Worm (Caenorhabditis elegans): ENCODE measurements around the gene C33F10.1.
"Not testable (repeated sequence)": the region's sequence is repeated elsewhere in the genome, so short reads cannot be mapped to it uniquely, and the experiment has no call there.

The C33F10.1 gene

DNA sequence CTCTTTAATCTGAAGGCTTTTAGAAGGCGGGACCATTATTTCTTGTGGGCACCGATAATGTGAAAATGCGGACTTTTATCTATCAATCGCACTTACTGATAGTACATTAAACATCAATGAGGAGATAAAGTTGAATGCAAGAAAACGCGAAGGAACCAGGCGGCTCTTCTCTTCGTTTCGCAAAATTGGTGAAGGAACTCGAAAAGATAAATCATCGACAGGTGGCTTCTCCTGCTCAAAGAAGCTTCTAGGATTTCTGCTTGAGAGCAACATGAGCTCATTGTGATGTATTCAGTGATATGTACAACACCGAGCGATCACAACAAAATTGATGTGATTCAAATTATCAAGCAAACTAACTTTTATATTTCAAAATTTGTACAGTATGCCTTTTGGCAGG lies 29.0 kb upstream of the C33F10.1 start:
- TF ChIP-seq ref-1 (GFP tag; conservative IDR thresholded peaks at IDR 0.05): no peak
- TF ChIP-seq ztf-29 (GFP tag; IDR thresholded peaks at IDR 0.05): no peak
- no peak for TF ChIP-seq klf-2 (GFP tag; conservative IDR thresholded peaks at IDR 0.05)
- TF ChIP-seq T22C8.4 (GFP tag; IDR thresholded peaks at IDR 0.05): no peak
- no peak for TF ChIP-seq flt-1 (GFP tag; IDR thresholded peaks at IDR 0.05)
- TF ChIP-seq med-1 (GFP tag; optimal IDR thresholded peaks at IDR 0.05; ENCODE audit: insufficient read depth): no peak
- TF ChIP-seq tab-1 (GFP tag; IDR thresholded peaks at IDR 0.05): no peak
- no peak for TF ChIP-seq ztf-23 (GFP tag; IDR thresholded peaks at IDR 0.05)

DNA sequence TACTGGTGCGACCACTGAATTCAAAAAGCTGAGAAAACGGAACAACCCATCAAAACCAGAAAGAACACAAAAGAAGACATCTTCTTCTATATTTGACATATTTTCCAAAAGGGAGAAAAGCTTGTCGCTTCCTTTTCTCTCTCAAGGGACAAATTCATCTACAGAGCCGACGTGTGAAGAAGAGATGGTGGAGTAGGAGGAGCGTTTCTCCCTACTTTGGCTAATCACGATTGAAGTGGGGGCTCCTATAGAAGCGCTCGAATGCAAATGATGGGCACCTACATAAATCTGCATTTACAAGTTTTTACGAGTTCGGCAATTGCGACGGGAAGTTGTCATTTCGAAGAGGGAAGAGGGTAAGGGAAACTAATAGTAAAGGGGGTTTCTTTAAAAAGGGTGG lies 28.6 kb upstream of the C33F10.1 start:
- TF ChIP-seq ref-1 (GFP tag; conservative IDR thresholded peaks at IDR 0.05): no peak
- TF ChIP-seq med-1 (GFP tag; optimal IDR thresholded peaks at IDR 0.05; ENCODE audit: insufficient read depth): no peak
- no peak for TF ChIP-seq ztf-23 (GFP tag; IDR thresholded peaks at IDR 0.05)
- TF ChIP-seq klf-2 (GFP tag; conservative IDR thresholded peaks at IDR 0.05): no peak
- TF ChIP-seq tab-1 (GFP tag; IDR thresholded peaks at IDR 0.05): no peak
- TF ChIP-seq ztf-29 (GFP tag; IDR thresholded peaks at IDR 0.05): no peak
- TF ChIP-seq flt-1 (GFP tag; IDR thresholded peaks at IDR 0.05): no peak
- no peak for TF ChIP-seq T22C8.4 (GFP tag; IDR thresholded peaks at IDR 0.05)
- no peak for TF ChIP-seq cog-1 (tag; optimal IDR thresholded peaks at IDR 0.05)

ce11 chrII:4806726-4807125 lies 28.1 kb upstream of the C33F10.1 start:
- TF ChIP-seq T22C8.4 (GFP tag; IDR thresholded peaks at IDR 0.05): no peak
- TF ChIP-seq ref-1 (GFP tag; conservative IDR thresholded peaks at IDR 0.05): no peak
- TF ChIP-seq flt-1 (GFP tag; IDR thresholded peaks at IDR 0.05): no peak
- TF ChIP-seq ztf-29 (GFP tag; IDR thresholded peaks at IDR 0.05): no peak
- no peak for TF ChIP-seq med-1 (GFP tag; optimal IDR thresholded peaks at IDR 0.05; ENCODE audit: insufficient read depth)
- TF ChIP-seq cog-1 (tag; optimal IDR thresholded peaks at IDR 0.05): no peak
- no peak for TF ChIP-seq ztf-23 (GFP tag; IDR thresholded peaks at IDR 0.05)
- no peak for TF ChIP-seq klf-2 (GFP tag; conservative IDR thresholded peaks at IDR 0.05)

DNA sequence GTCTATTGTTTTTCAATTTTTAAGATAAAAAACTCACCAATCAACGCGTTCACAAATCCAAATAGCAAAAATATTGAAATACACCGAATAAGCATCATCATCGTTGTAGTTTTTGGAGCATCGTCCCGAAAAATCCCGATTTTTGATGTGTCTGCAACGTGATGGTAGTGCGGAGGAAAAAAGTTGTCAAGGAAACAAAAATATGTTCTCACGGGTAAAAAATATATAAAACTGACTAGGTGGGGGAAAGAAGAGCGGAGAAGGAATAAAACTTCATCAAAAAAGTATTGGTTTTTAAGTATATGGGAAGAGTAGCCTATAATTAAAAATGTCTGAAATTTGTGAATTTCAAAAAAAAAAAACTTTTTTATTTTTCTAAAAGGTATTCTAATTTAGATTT lies 22.8 kb upstream of the C33F10.1 start, which contains the start of gene rig-6:
Gene rig-6 (minus strand): TSS at position 101 of the 400 bp plus-strand sequence.
- no peak for TF ChIP-seq flt-1 (GFP tag; IDR thresholded peaks at IDR 0.05)
- no peak for TF ChIP-seq ztf-29 (GFP tag; IDR thresholded peaks at IDR 0.05)
- TF ChIP-seq tab-1 (GFP tag; IDR thresholded peaks at IDR 0.05): no peak
- TF ChIP-seq cog-1 (tag; optimal IDR thresholded peaks at IDR 0.05): no peak
- TF ChIP-seq ref-1 (GFP tag; conservative IDR thresholded peaks at IDR 0.05): no peak
- TF ChIP-seq med-1 (GFP tag; optimal IDR thresholded peaks at IDR 0.05; ENCODE audit: insufficient read depth): no peak
- TF ChIP-seq ztf-23 (GFP tag; IDR thresholded peaks at IDR 0.05): no peak
- no peak for TF ChIP-seq klf-2 (GFP tag; conservative IDR thresholded peaks at IDR 0.05)
- TF ChIP-seq T22C8.4 (GFP tag; IDR thresholded peaks at IDR 0.05): no peak

DNA sequence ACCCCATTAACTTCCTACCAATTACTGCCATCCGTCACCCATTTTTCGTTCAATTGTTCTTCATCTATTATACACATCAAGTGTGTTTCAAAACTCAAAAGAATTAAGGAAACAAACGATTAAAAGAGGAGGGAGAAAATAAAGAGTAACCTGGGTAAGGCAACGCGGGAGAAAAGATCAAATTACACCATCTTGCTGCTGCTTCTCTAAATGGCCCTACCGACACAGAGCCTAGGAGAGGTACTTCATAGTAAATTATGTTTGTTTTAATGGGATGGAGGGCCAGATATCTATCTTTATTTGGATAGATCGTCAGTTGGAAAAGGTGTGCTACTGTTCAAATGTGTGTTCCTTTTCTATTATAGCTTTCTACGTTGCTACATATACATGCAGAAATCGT lies 19.5 kb upstream of the C33F10.1 start:
- no peak for TF ChIP-seq ztf-29 (GFP tag; IDR thresholded peaks at IDR 0.05)

- no peak for TF ChIP-seq ztf-23 (GFP tag; IDR thresholded peaks at IDR 0.05)
- no peak for TF ChIP-seq klf-2 (GFP tag; conservative IDR thresholded peaks at IDR 0.05)
- TF ChIP-seq ztf-29 (GFP tag; IDR thresholded peaks at IDR 0.05): no peak
Measured at ce11 chrII:4818780-4819179, 16.0 kb upstream of the C33F10.1 start.

DNA sequence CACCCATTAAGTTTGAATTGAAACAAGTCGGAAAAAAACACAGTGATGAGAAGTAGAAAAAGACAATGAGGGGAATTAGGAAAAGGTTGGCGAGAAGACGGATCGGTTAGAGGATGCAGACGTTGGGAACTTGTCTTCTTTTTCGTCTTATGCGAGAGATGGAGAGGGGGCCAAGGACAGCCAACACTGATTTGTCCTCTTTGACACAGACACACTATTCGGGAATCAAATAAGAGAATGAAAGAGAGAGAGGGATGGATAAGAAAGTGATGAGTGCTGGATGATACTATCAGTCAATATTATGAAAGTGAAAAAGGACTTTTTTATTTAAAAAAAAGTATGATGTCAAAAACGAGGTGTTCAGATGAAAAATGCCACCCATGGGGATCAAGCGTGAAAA lies 13.1 kb upstream of the C33F10.1 start, which contains the start of gene lact-5:
Gene lact-5 (minus strand): TSS at position 1 of the 400 bp plus-strand sequence.
- TF ChIP-seq tab-1 (GFP tag; IDR thresholded peaks at IDR 0.05): no peak
- no peak for TF ChIP-seq ztf-29 (GFP tag; IDR thresholded peaks at IDR 0.05)
- TF ChIP-seq ref-1 (GFP tag; conservative IDR thresholded peaks at IDR 0.05): no peak
- no peak for TF ChIP-seq med-1 (GFP tag; optimal IDR thresholded peaks at IDR 0.05; ENCODE audit: insufficient read depth)
- no peak for TF ChIP-seq T22C8.4 (GFP tag; IDR thresholded peaks at IDR 0.05)
- no peak for TF ChIP-seq cog-1 (tag; optimal IDR thresholded peaks at IDR 0.05)
- TF ChIP-seq ztf-23 (GFP tag; IDR thresholded peaks at IDR 0.05): no peak
- TF ChIP-seq klf-2 (GFP tag; conservative IDR thresholded peaks at IDR 0.05): no peak
- TF ChIP-seq flt-1 (GFP tag; IDR thresholded peaks at IDR 0.05): no peak

- no peak for TF ChIP-seq cog-1 (tag; optimal IDR thresholded peaks at IDR 0.05)
- no peak for TF ChIP-seq flt-1 (GFP tag; IDR thresholded peaks at IDR 0.05)
- no peak for TF ChIP-seq ztf-29 (GFP tag; IDR thresholded peaks at IDR 0.05)
- TF ChIP-seq med-1 (GFP tag; optimal IDR thresholded peaks at IDR 0.05; ENCODE audit: insufficient read depth): no peak
- TF ChIP-seq klf-2 (GFP tag; conservative IDR thresholded peaks at IDR 0.05): no peak
Measured at ce11 chrII:4822610-4823009, 12.2 kb upstream of the C33F10.1 start.

DNA sequence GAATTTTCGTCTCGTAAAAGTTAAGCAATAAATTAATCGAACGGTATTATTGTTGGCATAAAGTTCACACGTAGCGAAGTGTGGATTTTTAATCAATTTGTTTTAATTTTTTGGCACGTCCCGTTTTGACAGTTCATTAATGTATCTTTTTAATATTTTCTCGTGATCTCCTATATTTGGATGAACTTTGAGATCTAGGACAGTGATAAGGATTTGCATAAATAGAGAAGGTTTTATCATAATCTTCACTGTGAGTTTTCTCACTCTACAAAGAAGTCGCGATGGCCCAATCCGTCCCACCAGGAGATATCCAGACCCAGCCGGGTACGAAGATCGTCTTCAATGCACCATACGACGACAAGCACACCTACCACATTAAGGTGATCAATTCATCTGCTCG lies 9.7 kb upstream of the C33F10.1 start, which contains the start of the genes C33F10.8 and msp-40:
Gene C33F10.8 (minus strand): TSS at position 101 of the 400 bp plus-strand sequence.
Gene msp-40 (plus strand): TSS at position 282 of the 400 bp plus-strand sequence.
- TF ChIP-seq klf-2 (GFP tag; conservative IDR thresholded peaks at IDR 0.05); tab-1 (GFP tag; IDR thresholded peaks at IDR 0.05); cog-1 (tag; optimal IDR thresholded peaks at IDR 0.05): not testable (repeated sequence)

ce11 chrII:4827734-4828609 lies 6.9 kb upstream of the C33F10.1 start, which contains the start of the genes fbxb-88 and tbck-1:
fbxb-88 (minus strand) TSS chrII:4827884.
tbck-1 (plus strand) TSS chrII:4828559.
- TF ChIP-seq flt-1 (GFP tag; IDR thresholded peaks at IDR 0.05): no peak
- TF ChIP-seq ref-1 (GFP tag; conservative IDR thresholded peaks at IDR 0.05): no peak
- TF ChIP-seq med-1 (GFP tag; optimal IDR thresholded peaks at IDR 0.05; ENCODE audit: insufficient read depth): no peak
- no peak for TF ChIP-seq T22C8.4 (GFP tag; IDR thresholded peaks at IDR 0.05)
- TF ChIP-seq cog-1 (tag; optimal IDR thresholded peaks at IDR 0.05): no peak
- TF ChIP-seq ztf-29 (GFP tag; IDR thresholded peaks at IDR 0.05): no peak
- TF ChIP-seq ztf-23 (GFP tag; IDR thresholded peaks at IDR 0.05): no peak
- no peak for TF ChIP-seq klf-2 (GFP tag; conservative IDR thresholded peaks at IDR 0.05)
- TF ChIP-seq tab-1 (GFP tag; IDR thresholded peaks at IDR 0.05): no peak

Data from whole organism, midembryonic.